Fruit fly (Drosophila melanogaster): ENCODE data around the gene tko.

DNA sequence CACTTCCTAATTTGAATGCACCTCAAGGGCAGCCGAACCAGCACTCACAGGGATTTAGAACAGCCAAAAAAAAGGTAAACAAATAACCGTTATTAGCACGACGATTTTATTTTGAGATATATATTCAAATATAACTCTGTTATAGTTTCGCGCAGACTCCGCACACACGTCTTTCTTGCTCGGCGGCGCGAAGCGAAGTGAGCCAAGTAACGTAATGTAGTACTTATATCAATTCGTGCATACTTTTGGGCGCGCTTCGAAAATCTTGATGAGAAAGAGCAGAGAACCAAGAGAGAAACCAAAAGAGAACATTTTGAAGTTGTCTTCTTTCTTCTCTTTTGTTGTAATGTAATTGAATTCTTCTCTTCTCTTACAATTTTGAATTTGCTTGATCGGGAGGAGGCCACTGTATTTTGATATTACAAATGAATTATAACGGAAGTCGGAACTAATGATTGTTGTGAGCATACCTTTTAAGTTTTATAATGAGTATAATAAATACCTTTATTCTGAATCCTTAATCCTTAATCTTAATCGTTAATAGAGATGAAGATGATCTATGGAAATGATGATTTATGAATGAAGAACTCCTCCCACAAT is 26.2 kb upstream of the tko start, which contains the start of gene boi:
- TF ChIP-seq Sin3A (optimal IDR thresholded peaks at IDR 0.05) (no peak), psq (optimal IDR thresholded peaks at IDR 0.05) (no peak), ttk (optimal IDR thresholded peaks at IDR 0.05) (no peak), h (optimal IDR thresholded peaks at IDR 0.05) (no peak), insv (optimal IDR thresholded peaks at IDR 0.05) (no peak)

Measured in Kc167 (cell line).